Worm (Caenorhabditis elegans) whole organism, L1 larva: ENCODE measurements around the gene B0024.4.

Experiments used
- C04F5.9 ChIP-seq: sonication (generic microtip); optimal IDR thresholded peaks from 2 replicates; lab custom pipeline; 2016; ENCODE audit warnings: missing genetic modification characterization, missing compliant biosample characterization
- F16B12.6 ChIP-seq: fragments of 150-350 bp; optimal IDR thresholded peaks from 2 replicates; lab custom pipeline; 2014; ENCODE audit warnings: missing biosample characterization, missing genetic modification characterization
- alr-1 ChIP-seq: fragments of 200-800 bp; sonication (Bioruptor generic); optimal IDR thresholded peaks from 2 replicates; lab custom pipeline; 2018; ENCODE audit warnings: borderline replicate concordance, mild to moderate bottlenecking, missing genetic modification characterization, missing compliant biosample characterization
- blmp-1 ChIP-seq: fragments of 150-350 bp; optimal IDR thresholded peaks from 2 replicates; lab custom pipeline; 2014; ENCODE audit warnings: missing biosample characterization, missing genetic modification characterization
- ceh-8 ChIP-seq: fragments of 200-800 bp; sonication (Bioruptor generic); optimal IDR thresholded peaks from 2 replicates; lab custom pipeline; 2018; ENCODE audit warnings: mild to moderate bottlenecking, missing genetic modification characterization, moderate library complexity, missing compliant biosample characterization
- ces-1 ChIP-seq: fragments of 150-350 bp; optimal IDR thresholded peaks from 2 replicates; lab custom pipeline; 2014; ENCODE audit warnings: missing biosample characterization, missing genetic modification reagents, missing genetic modification characterization
- dsc-1 ChIP-seq: sonication (generic microtip); optimal IDR thresholded peaks from 2 replicates; lab custom pipeline; 2016; ENCODE audit warnings: mild to moderate bottlenecking, missing genetic modification characterization, missing compliant biosample characterization
- efl-1 ChIP-seq, 4 experiments: fragments of 150-350 bp; optimal IDR thresholded peaks in 3 of 4; peaks in 1 of 4; 1 replicate in 1 of 4; 2 replicates in 3 of 4; lab custom pipeline; 2014; ENCODE audit warnings: missing biosample characterization in 2 of 4, missing genetic modification characterization in 2 of 4, missing genetic modification reagents in 2 of 4
- efl-3 ChIP-seq: fragments of 200-800 bp; sonication (Bioruptor generic); optimal IDR thresholded peaks from 2 replicates; lab custom pipeline; 2018; ENCODE audit warnings: mild to moderate bottlenecking, missing genetic modification characterization, missing compliant biosample characterization
- egl-13 ChIP-seq: sonication (generic microtip); optimal IDR thresholded peaks from 2 replicates; lab custom pipeline; 2016; ENCODE audit warnings: missing genotype, missing genetic modification reagents, missing genetic modification characterization, missing compliant biosample characterization
- elt-2 ChIP-seq: sonication (generic microtip); optimal IDR thresholded peaks from 2 replicates; lab custom pipeline; 2016; ENCODE audit warnings: missing genetic modification characterization, mild to moderate bottlenecking, inconsistent platforms, missing compliant biosample characterization, missing genetic modification reagents
- ets-5 ChIP-seq: fragments of 200-800 bp; sonication (Bioruptor generic); IDR thresholded peaks from 2 replicates; pipeline ENCODE4 v1.3.6; 2022; ENCODE audit warnings: missing genetic modification characterization, missing compliant biosample characterization
- fkh-4 ChIP-seq: sonication (generic microtip); optimal IDR thresholded peaks from 2 replicates; lab custom pipeline; 2016; ENCODE audit warnings: missing compliant biosample characterization, missing genetic modification characterization, borderline replicate concordance
- grh-1 ChIP-seq: fragments of 200-800 bp; sonication (Bioruptor generic); IDR thresholded peaks from 2 replicates; pipeline ENCODE4 v1.3.6; 2022; ENCODE audit warnings: missing genetic modification reagents, missing genetic modification characterization, missing compliant biosample characterization
- irx-1 ChIP-seq: sonication (generic microtip); optimal IDR thresholded peaks from 2 replicates; lab custom pipeline; 2016; ENCODE audit warnings: missing genetic modification characterization, missing compliant biosample characterization
- lin-35 ChIP-seq, 2 experiments: fragments of 150-350 bp; optimal IDR thresholded peaks; 2 replicates each; lab custom pipeline; 2014; ENCODE audit warnings: missing biosample characterization in 2 of 2, missing genetic modification characterization in 2 of 2, missing genetic modification reagents in 2 of 2
- mab-9 ChIP-seq: fragments of 200-800 bp; sonication (Bioruptor generic); IDR thresholded peaks from 2 replicates; pipeline ENCODE4 v1.3.6; 2022; ENCODE audit warnings: missing genetic modification reagents, missing genetic modification characterization, missing compliant biosample characterization
- nhr-71 ChIP-seq: sonication (generic microtip); optimal IDR thresholded peaks from 2 replicates; lab custom pipeline; 2016; ENCODE audit warnings: mild to moderate bottlenecking, missing genetic modification characterization, moderate library complexity, missing compliant biosample characterization
- nhr-85 ChIP-seq: sonication (generic microtip); peaks from one replicate; lab custom pipeline; 2016; ENCODE audit warnings: missing genetic modification characterization, inconsistent platforms, missing compliant biosample characterization
- pag-3 ChIP-seq: sonication (generic microtip); optimal IDR thresholded peaks from 2 replicates; lab custom pipeline; 2017; ENCODE audit warnings: missing genetic modification characterization, mild to moderate bottlenecking, missing compliant biosample characterization, antibody characterized with exemption, borderline replicate concordance; ENCODE audit not compliant: insufficient read depth
- pax-3 ChIP-seq: fragments of 200-800 bp; sonication (Bioruptor generic); optimal IDR thresholded peaks from 2 replicates; lab custom pipeline; 2018; ENCODE audit warnings: mild to moderate bottlenecking, missing genetic modification characterization, moderate library complexity, missing compliant biosample characterization
- pqm-1 ChIP-seq: sonication (generic microtip); optimal IDR thresholded peaks from 3 replicates; lab custom pipeline; 2017; ENCODE audit warnings: missing biosample characterization, missing genetic modification characterization
- rnt-1 ChIP-seq: sonication (generic microtip); optimal IDR thresholded peaks from 2 replicates; lab custom pipeline; 2016; ENCODE audit warnings: mild to moderate bottlenecking, missing genetic modification characterization, moderate library complexity, missing compliant biosample characterization
- sox-4 ChIP-seq: sonication (generic microtip); optimal IDR thresholded peaks from 2 replicates; lab custom pipeline; 2016; ENCODE audit warnings: missing genetic modification characterization, missing compliant biosample characterization
- sup-37 ChIP-seq: fragments of 200-800 bp; sonication (Bioruptor generic); optimal IDR thresholded peaks from 2 replicates; lab custom pipeline; 2018; ENCODE audit warnings: mild to moderate bottlenecking, missing genetic modification characterization, missing compliant biosample characterization
- tlp-1 ChIP-seq: fragments of 150-350 bp; optimal IDR thresholded peaks from 2 replicates; lab custom pipeline; 2014; ENCODE audit warnings: missing biosample characterization, missing genetic modification characterization
- unc-62 ChIP-seq: fragments of 150-350 bp; optimal IDR thresholded peaks from 2 replicates; lab custom pipeline; 2014; ENCODE audit warnings: missing biosample characterization, missing genetic modification reagents, missing genetic modification characterization
- xbp-1 ChIP-seq: sonication (generic microtip); optimal IDR thresholded peaks from 2 replicates; lab custom pipeline; 2016; ENCODE audit warnings: missing genetic modification characterization, missing compliant biosample characterization
- zip-4 ChIP-seq: fragments of 200-800 bp; sonication (Bioruptor generic); optimal IDR thresholded peaks from 2 replicates; lab custom pipeline; 2018; ENCODE audit warnings: mild to moderate bottlenecking, missing genetic modification characterization, moderate library complexity, missing compliant biosample characterization
- ztf-11 ChIP-seq, 2 experiments: sonication (generic microtip); optimal IDR thresholded peaks; 2 replicates each; lab custom pipeline; 2016 to 2017; ENCODE audit warnings: missing genetic modification characterization in 2 of 2, missing biosample characterization in 1 of 2, missing compliant biosample characterization in 1 of 2

Gene B0024.4

DNA sequence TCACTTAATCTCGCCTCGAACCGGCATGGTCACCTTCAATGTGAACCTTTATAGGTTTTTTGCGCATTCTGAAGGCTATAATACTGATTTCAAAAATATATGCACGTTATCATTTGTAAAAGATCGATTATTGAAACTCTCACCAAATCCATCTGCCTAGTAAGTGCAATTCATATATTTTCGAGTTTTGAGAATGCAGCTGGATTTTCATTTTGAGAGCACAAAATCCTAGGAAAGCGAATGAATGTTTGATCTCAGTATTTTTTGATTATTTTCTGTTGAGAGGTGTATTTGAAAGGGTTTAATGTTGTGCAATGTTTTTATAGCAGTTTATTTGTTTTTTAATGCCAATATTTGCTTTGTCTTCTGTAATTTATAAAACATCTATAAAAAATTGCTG lies 21.2 kb upstream of the B0024.4 start (continued):
- no peak for TF ChIP-seq sup-37 (GFP tag; lab: Kevin White, UChicago)
- no peak for TF ChIP-seq unc-62 (GFP tag; lab: Kevin White, UChicago)
- TF ChIP-seq mab-9 (GFP tag; lab: Robert Waterston, UW) = no peak
- no peak for TF ChIP-seq pag-3
- TF ChIP-seq, all 84 proteins: peak for 4

DNA sequence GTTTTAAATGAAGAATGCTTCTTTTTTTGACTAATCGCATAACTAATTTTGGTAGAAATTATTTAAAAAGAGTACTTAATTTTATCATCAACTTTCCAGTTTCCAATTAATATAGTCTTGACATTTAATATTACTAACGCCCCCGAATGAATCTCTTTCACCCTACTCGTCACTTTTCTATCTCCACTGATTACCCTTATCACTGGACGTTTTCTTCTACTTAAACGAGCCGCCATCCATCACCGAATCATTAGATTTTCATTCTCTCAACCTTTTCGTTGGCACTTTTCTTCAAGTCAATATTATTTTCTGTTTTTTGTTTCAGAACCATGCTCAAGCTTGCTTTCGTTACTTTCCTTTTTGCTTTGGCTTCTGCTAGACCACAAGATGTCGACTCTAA lies 19.6 kb upstream of the B0024.4 start, which contains the start of gene lys-1:
lys-1 (plus strand) TSS at position 326 of the 400 bp plus-strand sequence.
- TF ChIP-seq elt-2 (tag; lab: Kevin White, UChicago) (peak; percentile 54), efl-1 (optimal IDR thresholded peaks at IDR 0.05; lab: Kevin White, UChicago) (no peak), efl-1 (GFP tag; optimal IDR thresholded peaks at IDR 0.05 in 1 of 2; lab: Kevin White, UChicago) (peak in 1 of 2 experiments; percentile 22), tlp-1 (peak; percentile 21), irx-1 (tag; lab: Kevin White, UChicago) (no peak), lin-35 (GFP tag; optimal IDR thresholded peaks at IDR 0.05; lab: Kevin White, UChicago) (no peak)

DNA sequence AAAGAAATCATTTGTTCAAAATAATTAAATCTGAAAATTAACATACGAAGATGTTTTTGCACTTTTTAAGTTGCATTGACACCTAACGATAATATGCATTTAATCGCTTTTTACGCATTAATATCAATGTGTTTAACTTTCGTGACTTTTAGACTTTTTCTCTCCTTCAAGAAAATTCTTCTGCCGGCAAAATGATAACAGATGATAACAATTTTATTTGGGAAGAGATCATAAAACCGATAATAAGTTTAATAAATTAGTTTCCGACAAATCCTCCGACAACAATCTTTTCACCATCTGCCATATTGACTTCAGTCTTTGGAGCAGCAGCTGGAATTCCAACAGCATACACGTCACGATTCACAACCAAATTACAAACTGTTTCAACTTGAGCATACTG lies 17.1 kb upstream of the B0024.4 start:
- TF ChIP-seq elt-2 (tag; lab: Kevin White, UChicago) (peak; percentile 86), tlp-1 (peak; percentile 63), C04F5.9 (tag; lab: Kevin White, UChicago) (no peak), egl-13 (tag; lab: Kevin White, UChicago) (no peak), ces-1 (GFP tag; lab: Kevin White, UChicago) (no peak), grh-1 (no peak)

DNA sequence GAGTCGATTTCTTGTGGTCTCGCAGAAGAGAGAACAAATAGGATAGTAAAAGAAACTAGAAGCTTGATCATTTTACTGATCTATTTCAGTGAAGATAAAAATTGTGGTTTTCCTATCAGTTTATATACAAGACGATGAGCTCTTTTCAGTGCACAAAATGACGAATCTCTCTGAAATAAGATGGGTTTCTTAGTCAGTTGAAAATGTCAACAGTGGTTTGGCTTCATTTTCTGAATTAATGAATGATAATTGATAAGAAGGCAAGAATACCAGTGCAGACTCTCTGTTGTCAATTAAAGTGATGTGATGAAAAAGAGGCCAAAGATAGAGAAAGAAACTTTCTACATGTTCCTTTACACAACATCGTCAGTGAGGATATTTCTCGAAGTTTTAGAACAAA lies 15.8 kb upstream of the B0024.4 start, which contains the start of gene lys-2:
lys-2 (minus strand) TSS at position 101 of the 400 bp plus-strand sequence.
- peak; percentile 75 for TF ChIP-seq elt-2 (tag; lab: Kevin White, UChicago)
- peak; percentile 50 for TF ChIP-seq pqm-1
- peak; percentile 4 for TF ChIP-seq pax-3 (tag; lab: Kevin White, UChicago)
- no peak for TF ChIP-seq F16B12.6

DNA sequence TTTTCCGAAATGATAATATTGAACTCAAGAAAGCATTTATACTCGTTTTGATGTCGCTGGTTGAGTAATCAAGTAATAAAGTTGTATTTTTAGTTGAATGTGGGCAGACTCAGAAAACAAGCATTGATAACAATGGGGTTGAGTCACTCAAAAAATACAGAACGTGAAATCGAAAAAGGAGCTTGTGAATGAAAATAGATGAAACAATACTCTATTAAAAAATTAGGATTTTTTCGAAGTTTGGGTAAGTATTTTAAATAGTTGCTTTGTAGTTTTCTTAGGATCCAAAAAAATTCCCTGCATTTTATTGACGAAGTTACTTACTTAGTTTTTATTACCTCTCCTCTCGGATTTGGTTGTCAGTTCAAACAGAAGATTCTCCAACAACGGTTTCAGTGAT lies 13.8 kb upstream of the B0024.4 start, which contains the start of gene lys-3:
lys-3 (minus strand) TSS at position 101 of the 400 bp plus-strand sequence.
- TF ChIP-seq ets-5 = no peak
- TF ChIP-seq tlp-1 = no peak
- TF ChIP-seq elt-2 (tag; lab: Kevin White, UChicago) = no peak
- no peak for TF ChIP-seq nhr-71
- TF ChIP-seq ztf-11 (tag; optimal IDR thresholded peaks at IDR 0.05; lab: Kevin White, UChicago) = no peak
- TF ChIP-seq nhr-85 (tag; lab: Kevin White, UChicago) = no peak
- TF ChIP-seq efl-3 (GFP tag; lab: Kevin White, UChicago) = no peak
- no peak for TF ChIP-seq rnt-1 (tag; lab: Kevin White, UChicago)
- no peak for TF ChIP-seq C04F5.9 (tag; lab: Kevin White, UChicago)
- TF ChIP-seq alr-1 (tag; lab: Kevin White, UChicago) = no peak
- no peak for TF ChIP-seq ceh-8
- TF ChIP-seq pqm-1 = no peak
- no peak for TF ChIP-seq blmp-1 (tag; lab: Kevin White, UChicago)
- TF ChIP-seq sox-4 (tag; lab: Kevin White, UChicago) = no peak
- no peak for TF ChIP-seq zip-4 (GFP tag; lab: Kevin White, UChicago)

DNA sequence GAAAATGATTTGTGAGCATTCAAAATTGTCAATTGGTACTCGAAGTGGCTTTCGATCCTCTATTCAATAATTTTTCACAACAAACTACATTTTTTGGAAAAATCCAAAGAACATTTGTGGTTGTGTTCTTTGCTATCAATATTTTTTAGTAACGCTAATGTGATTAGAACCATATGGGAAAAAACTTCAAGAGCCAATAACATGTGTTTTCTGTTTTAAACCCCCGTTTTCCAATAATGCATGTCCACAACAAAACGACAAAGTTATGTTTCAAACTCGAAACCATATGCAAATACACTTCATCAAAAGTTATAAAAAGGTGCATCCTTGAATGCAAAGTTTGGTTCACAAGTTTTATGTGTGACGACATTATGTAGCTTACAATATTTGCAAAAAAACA lies 11.3 kb upstream of the B0024.4 start:
- TF ChIP-seq ztf-11 (tag; optimal IDR thresholded peaks at IDR 0.05; lab: Kevin White, UChicago) (no peak), fkh-4 (tag; lab: Kevin White, UChicago) (peak; percentile 92), xbp-1 (tag; lab: Kevin White, UChicago) (no peak), mab-9 (GFP tag; lab: Robert Waterston, UW) (no peak), efl-1 (optimal IDR thresholded peaks at IDR 0.05; lab: Kevin White, UChicago) (no peak), efl-1 (GFP tag; optimal IDR thresholded peaks at IDR 0.05 in 1 of 2; lab: Kevin White, UChicago) (peak in 1 of 2 experiments; percentile 44), dsc-1 (peak; percentile 97)
